Worm (Caenorhabditis elegans) whole organism, L2 larva: Measurements from ENCODE around the gene W05B10.4.

Source experiments
- C34F6.9 ChIP-seq: fragments of 150-350 bp; optimal IDR thresholded peaks from 2 replicates; lab custom pipeline; 2014; ENCODE audit warnings: missing biosample characterization, missing genetic modification characterization
- F13H6.1 ChIP-seq: sonication (generic microtip); optimal IDR thresholded peaks from 2 replicates; lab custom pipeline; 2016; ENCODE audit warnings: missing genetic modification characterization, missing compliant biosample characterization
- Y55F3AM.14 ChIP-seq: fragments of 200-800 bp; sonication (Bioruptor generic); optimal IDR thresholded peaks from 2 replicates; lab custom pipeline; 2018; ENCODE audit warnings: mild to moderate bottlenecking, missing genetic modification characterization, missing compliant biosample characterization
- aly-2 ChIP-seq: fragments of 150-350 bp; optimal IDR thresholded peaks from 2 replicates; lab custom pipeline; 2014; ENCODE audit warnings: missing biosample characterization, missing genetic modification characterization
- ama-1 ChIP-seq: fragments of 150-350 bp; optimal IDR thresholded peaks from 2 replicates; lab custom pipeline; 2018; ENCODE audit warnings: inconsistent platforms
- blmp-1 ChIP-seq: sonication (generic microtip); optimal IDR thresholded peaks from 2 replicates; lab custom pipeline; 2017; ENCODE audit warnings: missing genetic modification characterization, mild to moderate bottlenecking, missing compliant biosample characterization, antibody characterized with exemption, moderate library complexity; ENCODE audit not compliant: insufficient read depth
- ceh-16 ChIP-seq: fragments of 150-350 bp; optimal IDR thresholded peaks from 2 replicates; lab custom pipeline; 2014; ENCODE audit warnings: missing biosample characterization, missing genetic modification characterization
- elt-1 ChIP-seq: fragments of 150-350 bp; optimal IDR thresholded peaks from 2 replicates; lab custom pipeline; 2014; ENCODE audit warnings: missing biosample characterization, missing genetic modification characterization
- fos-1 ChIP-seq: fragments of 150-350 bp; optimal IDR thresholded peaks from 2 replicates; lab custom pipeline; 2014; ENCODE audit warnings: missing biosample characterization, missing genetic modification characterization
- gmeb-1 ChIP-seq: fragments of 150-350 bp; optimal IDR thresholded peaks from 2 replicates; lab custom pipeline; 2014; ENCODE audit warnings: missing biosample characterization, missing genetic modification characterization
- lin-11 ChIP-seq: fragments of 150-350 bp; sonication (generic microtip); optimal IDR thresholded peaks from 2 replicates; lab custom pipeline; 2014; ENCODE audit warnings: missing biosample characterization, missing genetic modification characterization, inconsistent platforms, mixed read lengths
- lin-13 ChIP-seq: fragments of 150-350 bp; optimal IDR thresholded peaks from 2 replicates; lab custom pipeline; 2014; ENCODE audit warnings: missing biosample characterization, missing genetic modification reagents, missing genetic modification characterization
- lsy-2 ChIP-seq, 2 experiments: fragments of 150-350 bp in 1 of 2; sonication (generic microtip) in 1 of 2; optimal IDR thresholded peaks; 2 replicates each; lab custom pipeline; 2014 to 2017; ENCODE audit warnings: missing biosample characterization in 2 of 2, missing genetic modification characterization in 2 of 2
- mab-5 ChIP-seq: fragments of 150-350 bp; optimal IDR thresholded peaks from 2 replicates; lab custom pipeline; 2014; ENCODE audit warnings: missing biosample characterization, missing genetic modification characterization
- mdl-1 ChIP-seq, 2 experiments: fragments of 150-350 bp in 1 of 2; sonication (generic microtip) in 1 of 2; optimal IDR thresholded peaks; 2 replicates each; lab custom pipeline; 2017; ENCODE audit warnings: missing biosample characterization in 2 of 2, missing genetic modification characterization in 2 of 2
- nhr-10 ChIP-seq: sonication (generic microtip); optimal IDR thresholded peaks from 2 replicates; lab custom pipeline; 2017; ENCODE audit warnings: missing biosample characterization, missing genetic modification characterization
- nhr-11 ChIP-seq: fragments of 150-350 bp; optimal IDR thresholded peaks from 2 replicates; lab custom pipeline; 2014; ENCODE audit warnings: missing biosample characterization, missing genetic modification characterization
- nhr-12 ChIP-seq: fragments of 150-350 bp; optimal IDR thresholded peaks from 2 replicates; lab custom pipeline; 2014; ENCODE audit warnings: missing biosample characterization, missing genetic modification characterization
- nhr-129 ChIP-seq: fragments of 150-350 bp; optimal IDR thresholded peaks from 2 replicates; lab custom pipeline; 2014; ENCODE audit warnings: missing biosample characterization, missing genetic modification characterization
- nhr-21 ChIP-seq: fragments of 150-350 bp; optimal IDR thresholded peaks from 2 replicates; lab custom pipeline; 2014; ENCODE audit warnings: missing biosample characterization, missing genetic modification characterization
- nhr-25 ChIP-seq: fragments of 150-350 bp; sonication (generic microtip); optimal IDR thresholded peaks from 3 replicates; lab custom pipeline; 2014; ENCODE audit warnings: missing biosample characterization, missing genetic modification characterization
- nhr-77 ChIP-seq: fragments of 150-350 bp; optimal IDR thresholded peaks from 2 replicates; lab custom pipeline; 2014; ENCODE audit warnings: missing biosample characterization, missing genetic modification characterization
- peb-1 ChIP-seq: fragments of 150-350 bp; optimal IDR thresholded peaks from 2 replicates; lab custom pipeline; 2014; ENCODE audit warnings: missing biosample characterization, missing genetic modification characterization
- sem-4 ChIP-seq: fragments of 150-350 bp; optimal IDR thresholded peaks from 2 replicates; lab custom pipeline; 2014; ENCODE audit warnings: missing biosample characterization, missing genetic modification reagents, missing genetic modification characterization
- sma-3 ChIP-seq: sonication (generic microtip); optimal IDR thresholded peaks from 2 replicates; lab custom pipeline; 2016; ENCODE audit warnings: missing genetic modification reagents, missing genetic modification characterization, missing compliant biosample characterization
- sma-9 ChIP-seq, 2 experiments: fragments of 150-350 bp in 1 of 2; sonication (generic microtip) in 1 of 2; optimal IDR thresholded peaks; 2 replicates each; lab custom pipeline; 2014 to 2016; ENCODE audit warnings: missing genetic modification characterization in 2 of 2, mild to moderate bottlenecking in 1 of 2, missing biosample characterization in 1 of 2, missing compliant biosample characterization in 1 of 2, missing genetic modification reagents in 1 of 2, moderate library complexity in 1 of 2
- unc-55 ChIP-seq: fragments of 150-350 bp; sonication (generic microtip); optimal IDR thresholded peaks from 3 replicates; lab custom pipeline; 2014; ENCODE audit warnings: missing biosample characterization, missing genetic modification reagents, missing genetic modification characterization
- unc-62 ChIP-seq: fragments of 150-350 bp; optimal IDR thresholded peaks from 2 replicates; lab custom pipeline; 2014; ENCODE audit warnings: missing biosample characterization, missing genetic modification reagents, missing genetic modification characterization
- ztf-1 ChIP-seq: fragments of 200-800 bp; sonication (Bioruptor generic); conservative IDR thresholded peaks from 2 replicates; pipeline ENCODE4 v1.3.6; 2022; ENCODE audit warnings: missing genetic modification characterization, missing compliant biosample characterization
- ztf-11 ChIP-seq: sonication (generic microtip); optimal IDR thresholded peaks from 2 replicates; lab custom pipeline; 2017; ENCODE audit warnings: missing biosample characterization, missing genetic modification characterization
- ztf-4 ChIP-seq: fragments of 150-350 bp; optimal IDR thresholded peaks from 2 replicates; lab custom pipeline; 2014; ENCODE audit warnings: missing biosample characterization, missing genetic modification characterization

The W05B10.4 gene

DNA sequence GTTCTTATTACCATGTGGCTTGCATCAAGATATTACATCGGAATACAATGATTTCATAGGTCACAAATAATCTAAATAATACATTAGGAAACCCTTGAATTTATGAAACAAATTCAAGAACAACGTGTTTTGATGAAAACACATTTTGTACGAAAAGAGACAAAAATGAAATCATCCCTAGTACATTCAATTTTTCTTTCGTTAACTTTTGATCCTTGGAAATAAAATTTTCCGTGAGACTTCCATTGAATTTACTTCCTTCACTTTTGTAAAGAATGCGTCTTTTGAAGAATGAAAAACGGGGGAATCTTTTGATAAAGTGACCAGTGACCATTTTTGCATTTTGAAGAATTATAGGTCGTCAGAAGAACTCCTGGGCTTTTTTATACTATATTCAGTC is 5.7 kb downstream of the W05B10.4 start:
- no peak for TF ChIP-seq nhr-25 (tag; lab: Kevin White, UChicago)
- no peak for TF ChIP-seq nhr-77 (tag; lab: Kevin White, UChicago)
- TF ChIP-seq sma-3 (GFP tag; lab: Kevin White, UChicago) = no peak
- TF ChIP-seq lin-11 = no peak
- TF ChIP-seq nhr-21 (tag; lab: Kevin White, UChicago) = no peak

ce11 chrV:12676299-12676698 is 8.3 kb downstream of the W05B10.4 start:
- TF ChIP-seq blmp-1 = no peak
- no peak for TF ChIP-seq ama-1
- no peak for TF ChIP-seq F13H6.1
- TF ChIP-seq sma-9 (GFP tag; optimal IDR thresholded peaks at IDR 0.05; lab: Kevin White, UChicago) = no peak
- TF ChIP-seq sma-9 (tag; optimal IDR thresholded peaks at IDR 0.05; lab: Kevin White, UChicago) = no peak
- TF ChIP-seq aly-2 (tag; lab: Kevin White, UChicago) = no peak
- no peak for TF ChIP-seq nhr-12 (tag; lab: Kevin White, UChicago)
- TF ChIP-seq ceh-16 (tag; lab: Kevin White, UChicago) = no peak
- TF ChIP-seq nhr-21 (tag; lab: Kevin White, UChicago) = no peak
- no peak for TF ChIP-seq C34F6.9 (tag; lab: Kevin White, UChicago)
- TF ChIP-seq unc-62 (GFP tag; lab: Kevin White, UChicago) = no peak

DNA sequence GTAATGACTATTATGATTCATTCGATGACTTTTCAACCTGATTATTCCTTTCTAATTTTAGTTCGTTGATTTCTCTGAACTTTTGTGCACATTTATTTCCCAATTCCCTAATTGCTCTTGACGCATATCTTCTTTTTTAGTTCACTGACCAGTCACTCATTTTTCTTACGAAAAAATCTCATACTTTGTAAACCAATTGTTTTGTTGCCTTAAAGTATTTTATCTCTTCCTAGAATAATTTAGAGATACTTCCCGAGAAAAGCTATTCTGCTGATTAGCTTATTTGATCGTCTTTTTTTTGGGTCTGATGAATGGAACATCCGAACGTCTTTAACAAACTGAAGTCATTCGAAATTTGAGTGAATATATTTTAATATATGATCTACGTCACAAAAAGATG is 11.3 kb downstream of the W05B10.4 start:
- no peak for TF ChIP-seq gmeb-1 (tag; lab: Kevin White, UChicago)

DNA sequence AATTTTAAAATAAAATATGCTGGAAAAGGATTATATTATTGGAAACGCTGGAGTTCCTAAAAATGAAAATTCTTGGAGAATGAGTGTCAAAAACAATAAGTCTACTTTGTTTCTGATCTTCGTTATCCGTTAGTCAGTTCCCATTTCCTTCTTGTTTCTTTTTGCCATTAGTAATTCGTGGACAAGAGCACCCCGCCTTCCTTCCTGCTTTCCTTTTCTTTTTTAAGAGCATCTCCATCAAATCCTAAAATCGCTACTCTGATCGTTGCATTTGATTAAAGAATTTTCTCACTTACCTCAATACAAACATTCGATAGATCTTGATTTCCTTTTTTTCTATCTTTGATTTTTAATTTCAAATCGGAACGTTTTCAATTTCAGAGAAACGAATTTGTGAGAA is 11.8 kb downstream of the W05B10.4 start, which contains the start of gene frpr-15:
frpr-15 (plus strand) TSS at position 301 of the 400 bp plus-strand sequence.
- TF ChIP-seq peb-1 (tag; lab: Kevin White, UChicago) (no peak), C34F6.9 (tag; lab: Kevin White, UChicago) (no peak), sem-4 (tag; lab: Kevin White, UChicago) (no peak), elt-1 (tag; lab: Kevin White, UChicago) (no peak), unc-62 (GFP tag; lab: Kevin White, UChicago) (no peak), lsy-2 (tag; optimal IDR thresholded peaks at IDR 0.05; lab: Kevin White, UChicago) (no peak), Y55F3AM.14 (GFP tag; lab: Kevin White, UChicago) (no peak), nhr-10 (tag; lab: Kevin White, UChicago) (no peak), unc-55 (GFP tag; lab: Kevin White, UChicago) (no peak), ceh-16 (tag; lab: Kevin White, UChicago) (no peak), lin-13 (GFP tag; lab: Kevin White, UChicago) (no peak), sma-3 (GFP tag; lab: Kevin White, UChicago) (no peak)

DNA sequence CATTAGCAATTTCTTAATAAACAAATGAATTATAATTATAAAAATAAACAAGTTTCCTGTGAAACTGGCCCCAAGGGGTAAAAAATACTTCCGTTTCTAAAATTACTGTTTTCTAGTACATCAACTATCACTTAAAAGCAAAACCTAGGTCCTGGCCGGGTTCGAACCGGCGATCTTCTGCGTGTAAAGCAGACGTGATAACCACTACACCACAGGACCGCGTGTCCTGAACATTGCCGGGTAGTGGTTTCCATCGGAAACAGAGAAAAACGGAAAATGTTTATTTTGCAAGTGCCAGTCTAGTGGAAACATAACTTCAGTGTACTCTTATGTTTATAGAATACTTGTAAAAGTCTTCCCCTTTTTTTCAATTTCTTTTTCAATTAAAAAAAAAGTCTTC is 15.2 kb downstream of the W05B10.4 start:
- peak; percentile 3 for TF ChIP-seq fos-1 (tag; lab: Kevin White, UChicago)
- no peak for TF ChIP-seq nhr-129 (tag; lab: Kevin White, UChicago)
- TF ChIP-seq, all 48 proteins: peak for 1

DNA sequence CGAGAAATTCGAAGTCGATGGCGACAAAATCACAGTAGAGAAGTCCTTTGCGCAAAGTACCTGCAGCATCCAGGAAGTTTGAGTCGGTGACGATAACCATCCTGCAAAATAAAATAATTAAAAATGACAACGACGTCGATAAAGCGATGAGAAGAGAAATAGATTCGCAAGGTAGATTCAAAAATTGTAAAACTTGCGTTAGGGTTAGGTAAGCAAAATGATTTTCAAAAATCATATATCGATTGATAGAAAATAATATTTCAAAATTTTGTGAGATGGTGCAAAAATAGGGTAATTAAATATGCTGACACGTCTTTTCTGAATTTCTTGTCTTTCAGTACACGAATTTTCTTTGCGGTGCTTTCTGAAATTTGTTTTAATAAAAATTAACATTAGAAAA is 27.1 kb downstream of the W05B10.4 start, which contains the start of gene parn-1:
parn-1 (minus strand) TSS at position 101 of the 400 bp plus-strand sequence.
- no peak for TF ChIP-seq peb-1 (tag; lab: Kevin White, UChicago)
- TF ChIP-seq, all 48 proteins: peak for 0

- no peak for TF ChIP-seq sma-9 (GFP tag; optimal IDR thresholded peaks at IDR 0.05; lab: Kevin White, UChicago)
- no peak for TF ChIP-seq sma-9 (tag; optimal IDR thresholded peaks at IDR 0.05; lab: Kevin White, UChicago)
- no peak for TF ChIP-seq ztf-4 (tag; lab: Kevin White, UChicago)
- TF ChIP-seq mdl-1 (tag; optimal IDR thresholded peaks at IDR 0.05; lab: Kevin White, UChicago) = no peak
- TF ChIP-seq peb-1 (tag; lab: Kevin White, UChicago) = no peak
- no peak for TF ChIP-seq mab-5
- TF ChIP-seq lin-11 = no peak
- TF ChIP-seq nhr-11 (tag; lab: Kevin White, UChicago) = no peak
- TF ChIP-seq C34F6.9 (tag; lab: Kevin White, UChicago) = peak; percentile 15
- TF ChIP-seq blmp-1 = no peak
- TF ChIP-seq nhr-12 (tag; lab: Kevin White, UChicago) = no peak
- no peak for TF ChIP-seq sem-4 (tag; lab: Kevin White, UChicago)
- peak; percentile 5 for TF ChIP-seq unc-55 (GFP tag; lab: Kevin White, UChicago)
- TF ChIP-seq ztf-1 (GFP tag; lab: Robert Waterston, UW) = no peak
- TF ChIP-seq ztf-11 (tag; lab: Kevin White, UChicago) = no peak
These were observed 27.9 kb downstream of the W05B10.4 start, which contains the start of gene K10C8.4 for ce11 chrV:12695968-12696367. Gene K10C8.4, plus strand, starts transcription at chrV:12696268.
